Worm (Caenorhabditis elegans) whole organism, mixed stage, embryonic: ENCODE measurements around the gene F42G10.1.
A peak's percentile ranks its signal among the peaks of the same experiment; 100 is the strongest.

Source experiments
- M03D4.4 ChIP-seq: sonication (generic microtip); optimal IDR thresholded peaks from 2 replicates; lab custom pipeline; 2017; ENCODE audit warnings: mild to moderate bottlenecking, missing genetic modification characterization, missing compliant biosample characterization
- bed-3 ChIP-seq: fragments of 200-800 bp; sonication (Bioruptor generic); optimal IDR thresholded peaks from 3 replicates; lab custom pipeline; 2018; ENCODE audit warnings: mild to moderate bottlenecking, missing genetic modification characterization, moderate library complexity, missing compliant biosample characterization
- blmp-1 ChIP-seq: fragments of 150-350 bp; optimal IDR thresholded peaks from 2 replicates; lab custom pipeline; 2014; ENCODE audit warnings: missing biosample characterization, missing genetic modification characterization
- ceh-43 ChIP-seq: fragments of 200-800 bp; sonication (Bioruptor generic); optimal IDR thresholded peaks from 2 replicates; lab custom pipeline; 2018; ENCODE audit warnings: mild to moderate bottlenecking, missing genetic modification characterization, moderate library complexity, missing compliant biosample characterization
- ceh-83 ChIP-seq: fragments of 200-800 bp; sonication (Bioruptor generic); optimal IDR thresholded peaks from 2 replicates; lab custom pipeline; 2018; ENCODE audit warnings: mild to moderate bottlenecking, missing genetic modification characterization, missing compliant biosample characterization
- ces-1 ChIP-seq: fragments of 150-350 bp; optimal IDR thresholded peaks from 2 replicates; lab custom pipeline; 2014; ENCODE audit warnings: missing biosample characterization, missing genetic modification reagents, missing genetic modification characterization
- cnd-1 ChIP-seq: fragments of 200-800 bp; sonication (Bioruptor generic); optimal IDR thresholded peaks from 2 replicates; lab custom pipeline; 2018; ENCODE audit warnings: mild to moderate bottlenecking, missing genetic modification characterization, missing compliant biosample characterization
- drap-1 ChIP-seq: fragments of 200-800 bp; sonication (Bioruptor generic); optimal IDR thresholded peaks from 3 replicates; lab custom pipeline; 2018; ENCODE audit warnings: mild to moderate bottlenecking, missing genetic modification characterization, missing compliant biosample characterization
- elt-1 ChIP-seq: sonication (generic microtip); optimal IDR thresholded peaks from 2 replicates; lab custom pipeline; 2017; ENCODE audit warnings: missing genetic modification characterization, mild to moderate bottlenecking, missing compliant biosample characterization, antibody characterized with exemption, moderate library complexity, borderline replicate concordance; ENCODE audit not compliant: insufficient read depth
- elt-3 ChIP-seq: fragments of 150-350 bp; optimal IDR thresholded peaks from 2 replicates; lab custom pipeline; 2014; ENCODE audit warnings: missing biosample characterization, missing genetic modification characterization
- flh-1 ChIP-seq: fragments of 200-800 bp; sonication (Bioruptor generic); optimal IDR thresholded peaks from 2 replicates; lab custom pipeline; 2018; ENCODE audit warnings: mild to moderate bottlenecking, missing genetic modification characterization, moderate library complexity, missing compliant biosample characterization
- ham-2 ChIP-seq: fragments of 200-800 bp; sonication (Bioruptor generic); optimal IDR thresholded peaks from 2 replicates; lab custom pipeline; 2018; ENCODE audit warnings: mild to moderate bottlenecking, missing genetic modification characterization, missing compliant biosample characterization
- hlh-1 ChIP-seq: fragments of 150-350 bp; optimal IDR thresholded peaks from 2 replicates; lab custom pipeline; 2014; ENCODE audit warnings: missing biosample characterization, missing genetic modification reagents, missing genetic modification characterization
- lin-13 ChIP-seq: fragments of 150-350 bp; optimal IDR thresholded peaks from 2 replicates; lab custom pipeline; 2014; ENCODE audit warnings: missing biosample characterization, missing genetic modification characterization
- lin-32 ChIP-seq: fragments of 200-800 bp; sonication (Bioruptor generic); optimal IDR thresholded peaks from 2 replicates; lab custom pipeline; 2018; ENCODE audit warnings: mild to moderate bottlenecking, missing genetic modification characterization, missing compliant biosample characterization
- lsy-2 ChIP-seq: fragments of 150-350 bp; optimal IDR thresholded peaks from 2 replicates; lab custom pipeline; 2014; ENCODE audit warnings: missing biosample characterization, missing genetic modification characterization
- mab-5 ChIP-seq: fragments of 150-350 bp; optimal IDR thresholded peaks from 2 replicates; lab custom pipeline; 2014; ENCODE audit warnings: missing biosample characterization, missing genetic modification characterization
- mep-1 ChIP-seq: fragments of 150-350 bp; optimal IDR thresholded peaks from 2 replicates; lab custom pipeline; 2017; ENCODE audit warnings: missing biosample characterization, missing genetic modification reagents, missing genetic modification characterization, inconsistent platforms
- mls-2 ChIP-seq: sonication (generic microtip); optimal IDR thresholded peaks from 2 replicates; lab custom pipeline; 2016; ENCODE audit warnings: mild to moderate bottlenecking, missing genetic modification characterization, moderate library complexity, missing compliant biosample characterization
- nhr-12 ChIP-seq: fragments of 150-350 bp; optimal IDR thresholded peaks from 2 replicates; lab custom pipeline; 2014; ENCODE audit warnings: missing biosample characterization, missing genetic modification characterization
- nhr-2 ChIP-seq: fragments of 150-350 bp; optimal IDR thresholded peaks from 2 replicates; lab custom pipeline; 2014; ENCODE audit warnings: missing biosample characterization, missing genetic modification characterization
- nhr-237 ChIP-seq: fragments of 150-350 bp; optimal IDR thresholded peaks from 2 replicates; lab custom pipeline; 2014; ENCODE audit warnings: missing biosample characterization, missing genetic modification characterization
- nhr-28 ChIP-seq: fragments of 150-350 bp; optimal IDR thresholded peaks from 2 replicates; lab custom pipeline; 2014; ENCODE audit warnings: missing biosample characterization, missing genetic modification characterization
- nhr-76 ChIP-seq: sonication (generic microtip); optimal IDR thresholded peaks from 2 replicates; lab custom pipeline; 2017; ENCODE audit warnings: missing biosample characterization, missing genetic modification characterization
- pha-4 ChIP-seq: fragments of 150-350 bp; optimal IDR thresholded peaks from 2 replicates; lab custom pipeline; 2018; ENCODE audit warnings: missing biosample characterization, missing genetic modification reagents, missing genetic modification characterization
- sem-2 ChIP-seq: fragments of 200-800 bp; sonication (Bioruptor generic); optimal IDR thresholded peaks from 2 replicates; lab custom pipeline; 2018; ENCODE audit warnings: mild to moderate bottlenecking, missing genetic modification characterization, missing compliant biosample characterization
- snpc-4 ChIP-seq: fragments of 150-350 bp; optimal IDR thresholded peaks from 2 replicates; lab custom pipeline; 2014; ENCODE audit warnings: missing biosample characterization, missing genetic modification characterization
- sptf-1 ChIP-seq: sonication (generic microtip); optimal IDR thresholded peaks from 2 replicates; lab custom pipeline; 2017; ENCODE audit warnings: mild to moderate bottlenecking, missing genetic modification characterization, moderate library complexity, missing compliant biosample characterization
- tbx-8 ChIP-seq: fragments of 200-800 bp; sonication (Bioruptor generic); optimal IDR thresholded peaks from 2 replicates; lab custom pipeline; 2018; ENCODE audit warnings: mild to moderate bottlenecking, missing genetic modification characterization, moderate library complexity, missing compliant biosample characterization
- unc-120 ChIP-seq: sonication (generic microtip); optimal IDR thresholded peaks from 2 replicates; lab custom pipeline; 2017; ENCODE audit warnings: missing genetic modification characterization, missing compliant biosample characterization; ENCODE audit not compliant: poor library complexity, severe bottlenecking
- unc-62 ChIP-seq: fragments of 150-350 bp; optimal IDR thresholded peaks from 2 replicates; lab custom pipeline; 2014; ENCODE audit warnings: missing biosample characterization, missing genetic modification reagents, missing genetic modification characterization
- zip-8 ChIP-seq: fragments of 150-350 bp; optimal IDR thresholded peaks from 2 replicates; lab custom pipeline; 2014; ENCODE audit warnings: missing biosample characterization, missing genetic modification characterization
- ztf-11 ChIP-seq: fragments of 150-350 bp; optimal IDR thresholded peaks from 2 replicates; lab custom pipeline; 2014; ENCODE audit warnings: missing biosample characterization, missing genetic modification characterization

The F42G10.1 gene

DNA sequence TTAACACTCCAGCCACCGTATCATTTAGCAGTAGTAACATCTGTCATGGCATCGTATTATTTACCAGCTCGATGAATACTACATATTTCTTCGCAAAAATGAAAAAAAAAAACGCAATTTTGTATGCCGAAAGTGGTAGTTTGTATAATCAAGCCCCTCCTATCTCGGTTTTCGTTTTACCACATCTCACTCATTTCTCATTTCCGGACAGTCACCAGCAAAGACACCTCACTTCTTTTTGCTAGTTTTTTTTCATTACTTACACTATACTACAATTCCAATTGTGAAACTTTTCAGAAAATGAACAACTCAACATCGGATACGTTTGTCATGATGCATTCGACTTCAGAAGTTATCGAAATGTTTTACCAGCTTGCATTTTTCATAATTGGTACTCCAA, 27.2 kb upstream of the F42G10.1 start, which contains the start of gene gnrr-3:
TSS of gene gnrr-3 (plus strand) at position 301 of the 400 bp plus-strand sequence.
- TF ChIP-seq blmp-1 (tag; lab: Kevin White, UChicago) (no peak), M03D4.4 (tag; lab: Kevin White, UChicago) (no peak), sptf-1 (no peak), mab-5 (tag; lab: Kevin White, UChicago) (no peak), ztf-11 (no peak), drap-1 (no peak), unc-120 (no peak), unc-62 (no peak), lin-13 (no peak), lin-32 (GFP tag; lab: Kevin White, UChicago) (no peak), nhr-76 (tag; lab: Kevin White, UChicago) (no peak), pha-4 (tag; lab: Kevin White, UChicago) (no peak), ham-2 (GFP tag; lab: Kevin White, UChicago) (no peak), nhr-12 (tag; lab: Kevin White, UChicago) (no peak), bed-3 (GFP tag; lab: Kevin White, UChicago) (no peak), elt-1 (tag; lab: Kevin White, UChicago) (no peak), flh-1 (GFP tag; lab: Kevin White, UChicago) (no peak)

ce11 chrX:10047325-10047724, 25.4 kb upstream of the F42G10.1 start, which contains the start of gene ZC374.2:
Gene ZC374.2, minus strand, starts transcription at chrX:10047425.
- TF ChIP-seq mep-1 (no peak), flh-1 (GFP tag; lab: Kevin White, UChicago) (no peak), hlh-1 (tag; lab: Kevin White, UChicago) (peak; percentile 34), elt-1 (tag; lab: Kevin White, UChicago) (no peak), snpc-4 (tag; lab: Kevin White, UChicago) (no peak)
- TF ChIP-seq, all 35 proteins: peak for 1

DNA sequence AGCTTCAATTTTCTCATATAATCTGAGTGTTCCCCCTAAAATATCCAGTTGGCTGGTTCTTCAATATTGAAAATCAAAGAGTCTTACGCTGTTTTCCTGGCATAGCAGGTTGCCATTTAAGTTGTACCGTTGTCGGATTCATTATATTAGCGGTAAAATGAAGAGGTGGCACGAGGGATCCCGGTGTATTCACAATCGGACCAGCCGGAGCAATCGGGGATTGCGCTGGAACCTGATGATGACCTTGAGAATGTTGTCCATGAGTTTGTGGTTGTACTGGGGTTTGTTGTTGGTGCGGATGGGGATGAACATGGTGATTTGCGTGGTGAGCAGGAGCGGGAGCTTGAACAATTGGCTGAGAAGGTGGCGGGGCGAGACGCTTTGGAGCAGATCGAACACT, 22.5 kb upstream of the F42G10.1 start:
- TF ChIP-seq tbx-8 (GFP tag; lab: Kevin White, UChicago) (no peak), elt-3 (tag; lab: Kevin White, UChicago) (no peak), ham-2 (GFP tag; lab: Kevin White, UChicago) (no peak), drap-1 (no peak), ztf-11 (no peak), ceh-43 (GFP tag; lab: Kevin White, UChicago) (no peak), lsy-2 (tag; lab: Kevin White, UChicago) (no peak), mls-2 (tag; lab: Kevin White, UChicago) (no peak)

- TF ChIP-seq ces-1 (no peak), blmp-1 (tag; lab: Kevin White, UChicago) (no peak), zip-8 (tag; lab: Kevin White, UChicago) (no peak), sem-2 (GFP tag; lab: Kevin White, UChicago) (no peak), nhr-237 (tag; lab: Kevin White, UChicago) (no peak), pha-4 (tag; lab: Kevin White, UChicago) (no peak), ceh-83 (GFP tag; lab: Kevin White, UChicago) (no peak), nhr-2 (tag; lab: Kevin White, UChicago) (no peak), bed-3 (GFP tag; lab: Kevin White, UChicago) (no peak), ztf-11 (no peak), flh-1 (GFP tag; lab: Kevin White, UChicago) (no peak), nhr-28 (tag; lab: Kevin White, UChicago) (no peak), snpc-4 (tag; lab: Kevin White, UChicago) (no peak), cnd-1 (tag; lab: Kevin White, UChicago) (no peak), nhr-12 (tag; lab: Kevin White, UChicago) (no peak), hlh-1 (tag; lab: Kevin White, UChicago) (no peak), mls-2 (tag; lab: Kevin White, UChicago) (no peak), M03D4.4 (tag; lab: Kevin White, UChicago) (no peak), tbx-8 (GFP tag; lab: Kevin White, UChicago) (no peak)
These were observed 8.9 kb upstream of the F42G10.1 start, which contains the start of gene sek-6 for ce11 chrX:10030836-10031235. Gene sek-6, plus strand, starts transcription at chrX:10031150.
